Fruit fly (Drosophila melanogaster) Kc167 (cell line): ENCODE results near the gene yellow-e.

Source experiments
- Myc ChIP-seq: fragments of >200 bp; optimal IDR thresholded peaks from 2 replicates; lab custom pipeline; 2017; ENCODE audit warnings: missing external identifiers
- Sin3A ChIP-seq: fragments of >200 bp; optimal IDR thresholded peaks from 2 replicates; lab custom pipeline; 2018; ENCODE audit warnings: missing external identifiers
- h ChIP-seq: fragments of >200 bp; optimal IDR thresholded peaks from 3 replicates; lab custom pipeline; 2018; ENCODE audit warnings: missing external identifiers
- insv ChIP-seq: fragments of >200 bp; optimal IDR thresholded peaks from 3 replicates; lab custom pipeline; 2018; ENCODE audit warnings: missing external identifiers
- psq ChIP-seq: fragments of >200 bp; optimal IDR thresholded peaks from 2 replicates; lab custom pipeline; 2017; ENCODE audit warnings: missing external identifiers
- ttk ChIP-seq: sonication (Bioruptor generic); optimal IDR thresholded peaks from 2 replicates; lab custom pipeline; 2017; ENCODE audit warnings: missing external identifiers

- TF ChIP-seq Myc (lab: Kevin White, UChicago) = no peak
- no peak for TF ChIP-seq h (lab: Kevin White, UChicago)
- TF ChIP-seq Sin3A (lab: Kevin White, UChicago) = no peak
- no peak for TF ChIP-seq ttk
- TF ChIP-seq psq (lab: Kevin White, UChicago) = no peak
- TF ChIP-seq insv (lab: Kevin White, UChicago) = no peak
These were observed 2.4 kb downstream of the yellow-e start for dm6 chr3R:13412704-13413103.
